Worm (Caenorhabditis elegans): ENCODE measurements around the gene F56A8.5.
A peak's percentile ranks its signal among the peaks of the same experiment; 100 is the strongest.

F56A8.5 gene

ce11 chrIII:13313788-13314187 is 48.1 kb downstream of the F56A8.5 start, which contains the start of gene Y43F4B.10:
TSS of gene Y43F4B.10 (plus strand) at chrIII:13314068.
- peak; percentile 34 for TF ChIP-seq ceh-28 (tag; optimal IDR thresholded peaks at IDR 0.05)
- peak; percentile 55 for TF ChIP-seq nfya-1 (tag; optimal IDR thresholded peaks at IDR 0.05; ENCODE audit: insufficient read depth)
- TF ChIP-seq ztf-11 (tag; optimal IDR thresholded peaks at IDR 0.05), result no peak
- TF ChIP-seq fos-1 (tag; optimal IDR thresholded peaks at IDR 0.05), result no peak
- TF ChIP-seq nhr-23 (tag; optimal IDR thresholded peaks at IDR 0.05), result peak; percentile 64
- peak; percentile 69 for TF ChIP-seq pha-4 (tag; optimal IDR thresholded peaks at IDR 0.05)
- peak; percentile 16 for TF ChIP-seq nhr-25 (tag; optimal IDR thresholded peaks at IDR 0.05)
- TF ChIP-seq lin-15B (tag; optimal IDR thresholded peaks at IDR 0.05), result peak; percentile 46

ce11 chrIII:13314636-13315035 is 49.0 kb downstream of the F56A8.5 start:
- TF ChIP-seq elt-3 (tag; optimal IDR thresholded peaks at IDR 0.05) (no peak), pqm-1 (tag; optimal IDR thresholded peaks at IDR 0.05) (no peak), ztf-4 (tag; optimal IDR thresholded peaks at IDR 0.05) (no peak), R02D3.7 (tag; optimal IDR thresholded peaks at IDR 0.05) (no peak), daf-12 (tag; optimal IDR thresholded peaks at IDR 0.05) (no peak), mdl-1 (tag; optimal IDR thresholded peaks at IDR 0.05) (no peak), nhr-25 (tag; optimal IDR thresholded peaks at IDR 0.05) (no peak), fkh-2 (tag; optimal IDR thresholded peaks at IDR 0.05) (no peak), egl-27 (tag; optimal IDR thresholded peaks at IDR 0.05) (no peak), unc-39 (tag; optimal IDR thresholded peaks at IDR 0.05) (no peak), nhr-12 (tag; optimal IDR thresholded peaks at IDR 0.05) (no peak), ceh-82 (tag; optimal IDR thresholded peaks at IDR 0.05) (no peak), elt-2 (tag; optimal IDR thresholded peaks at IDR 0.05) (no peak)

ce11 chrIII:13315071-13315470 is 49.4 kb downstream of the F56A8.5 start, which contains the start of gene dph-7:
TSS of gene dph-7 (plus strand) at chrIII:13315123.
- TF ChIP-seq nhr-28 (tag; optimal IDR thresholded peaks at IDR 0.05) (no peak), ama-1 (optimal IDR thresholded peaks at IDR 0.05) (no peak), unc-62 (GFP tag; optimal IDR thresholded peaks at IDR 0.05) (no peak), pqm-1 (tag; optimal IDR thresholded peaks at IDR 0.05) (no peak), ceh-28 (tag; optimal IDR thresholded peaks at IDR 0.05) (no peak), skn-1 (tag; optimal IDR thresholded peaks at IDR 0.05) (no peak), ztf-4 (tag; optimal IDR thresholded peaks at IDR 0.05) (no peak), elt-3 (tag; optimal IDR thresholded peaks at IDR 0.05) (no peak), elt-1 (tag; optimal IDR thresholded peaks at IDR 0.05) (no peak), pha-4 (tag; optimal IDR thresholded peaks at IDR 0.05) (no peak), snpc-4 (tag; optimal IDR thresholded peaks at IDR 0.05) (no peak), jun-1 (tag; optimal IDR thresholded peaks at IDR 0.05) (no peak), fkh-10 (GFP tag; optimal IDR thresholded peaks at IDR 0.05) (no peak), ceh-9 (tag; optimal IDR thresholded peaks at IDR 0.05) (no peak), elt-2 (tag; optimal IDR thresholded peaks at IDR 0.05) (no peak), mdl-1 (tag; optimal IDR thresholded peaks at IDR 0.05) (no peak)

All from whole organism, L3 larva.